Fruit fly (Drosophila melanogaster): ENCODE results near the gene Npc2e.

Gene Npc2e

DNA sequence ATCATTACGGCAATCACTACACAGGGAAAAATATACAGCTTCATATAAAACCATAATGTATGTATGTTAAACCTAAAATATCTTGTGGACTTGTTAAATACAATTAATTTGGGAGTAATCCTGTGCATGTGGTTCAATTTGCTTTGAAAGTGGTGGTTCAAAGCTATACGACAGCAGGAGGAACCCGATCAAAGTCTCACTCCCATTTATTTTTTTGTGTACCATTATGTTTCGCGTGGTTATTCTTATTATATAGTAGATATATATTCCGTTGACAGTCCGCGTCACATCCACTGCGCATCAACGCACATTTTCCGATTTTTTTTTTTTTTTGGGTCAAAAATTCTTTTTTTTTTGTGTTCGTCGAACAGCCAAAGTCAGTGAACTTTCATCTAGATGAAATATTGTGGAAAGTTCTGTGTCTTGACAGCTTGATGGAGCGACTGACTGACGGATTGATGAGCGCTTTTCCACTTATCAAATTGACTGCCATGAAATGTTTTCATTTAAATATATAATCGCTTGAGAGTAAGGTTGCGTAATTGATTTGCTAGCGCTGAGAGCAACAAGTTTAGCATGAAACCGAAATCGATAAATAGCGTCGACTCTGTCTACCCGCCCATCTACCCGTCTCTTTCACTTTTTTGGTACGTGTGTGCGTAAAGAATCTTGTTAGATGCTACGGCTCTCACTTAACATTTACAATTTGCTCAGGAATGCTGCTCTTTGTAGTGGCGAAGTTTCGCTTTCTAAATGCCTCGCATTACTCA lies 20.0 kb upstream of the Npc2e start (continued):
- TF ChIP-seq CG12155 (GFP tag; optimal IDR thresholded peaks at IDR 0.05) (no peak), pita (GFP tag; optimal IDR thresholded peaks at IDR 0.05) (no peak), corto (GFP tag; optimal IDR thresholded peaks at IDR 0.05) (no peak), tap (tag; optimal IDR thresholded peaks at IDR 0.05) (peak; percentile 8), Hr3 (GFP tag; optimal IDR thresholded peaks at IDR 0.05) (no peak), Hand (GFP tag; optimal IDR thresholded peaks at IDR 0.05) (no peak), gem (tag; optimal IDR thresholded peaks at IDR 0.05) (peak; percentile 35), Ravus (GFP tag; IDR thresholded peaks at IDR 0.05) (no peak), ttk (GFP tag; IDR thresholded peaks at IDR 0.05) (no peak), CG6683 (GFP tag; optimal IDR thresholded peaks at IDR 0.05) (no peak), ind (GFP tag; optimal IDR thresholded peaks at IDR 0.05) (no peak), CG18262 (tag; optimal IDR thresholded peaks at IDR 0.05) (peak; percentile 31), Dfd (GFP tag; optimal IDR thresholded peaks at IDR 0.05) (no peak), CG13424 (tag; optimal IDR thresholded peaks at IDR 0.05) (peak; percentile 6), nom (GFP tag; optimal IDR thresholded peaks at IDR 0.05) (no peak), ato (GFP tag; IDR thresholded peaks at IDR 0.05; ENCODE audit: partially characterized antibody) (no peak), Sry-β (GFP tag; optimal IDR thresholded peaks at IDR 0.05) (no peak), Gug (GFP tag; IDR thresholded peaks at IDR 0.05) (no peak), lab (GFP tag; optimal IDR thresholded peaks at IDR 0.05) (peak; percentile 30), CG12744 (GFP tag; optimal IDR thresholded peaks at IDR 0.05) (no peak), cato (GFP tag; optimal IDR thresholded peaks at IDR 0.05; ENCODE audit: borderline replicate concordance) (no peak), CG2712 (tag; optimal IDR thresholded peaks at IDR 0.05) (peak; percentile 22), dpn (GFP tag; optimal IDR thresholded peaks at IDR 0.05) (no peak), phol (tag; optimal IDR thresholded peaks at IDR 0.05) (peak; percentile 24), exex (tag; optimal IDR thresholded peaks at IDR 0.05) (no peak), MTF-1 (GFP tag; optimal IDR thresholded peaks at IDR 0.05; ENCODE audit: borderline replicate concordance) (no peak), CG17829 (tag; optimal IDR thresholded peaks at IDR 0.05) (peak; percentile 18), gce (GFP tag; IDR thresholded peaks at IDR 0.05) (no peak), Sin3A (optimal IDR thresholded peaks at IDR 0.05) (no peak), vfl (GFP tag; optimal IDR thresholded peaks at IDR 0.05) (no peak), slou (GFP tag; optimal IDR thresholded peaks at IDR 0.05) (no peak), otp (GFP tag; IDR thresholded peaks at IDR 0.05) (no peak), YL-1 (GFP tag; optimal IDR thresholded peaks at IDR 0.05) (no peak), prd (optimal IDR thresholded peaks at IDR 0.05) (no peak), prd (GFP tag; IDR thresholded peaks at IDR 0.05) (peak; percentile 25; the same call in 1 of the 3 replicates), BEAF-32 (GFP tag; optimal IDR thresholded peaks at IDR 0.05) (no peak), scrt (GFP tag; optimal IDR thresholded peaks at IDR 0.05) (peak; percentile 53), CG31441 (GFP tag; IDR thresholded peaks at IDR 0.05) (peak; percentile 48), CG17385 (GFP tag; optimal IDR thresholded peaks at IDR 0.05) (peak; percentile 13), CG3163 (GFP tag; optimal IDR thresholded peaks at IDR 0.05) (no peak), Pdp1 (GFP tag; optimal IDR thresholded peaks at IDR 0.05) (peak in 1 of 2 experiments; percentile 87), CG6175 (GFP tag; IDR thresholded peaks at IDR 0.05) (no peak), emc (GFP tag; optimal IDR thresholded peaks at IDR 0.05) (no peak), dati (GFP tag; IDR thresholded peaks at IDR 0.05) (no peak), CG4820 (GFP tag; optimal IDR thresholded peaks at IDR 0.05) (no peak), CG15269 (tag; optimal IDR thresholded peaks at IDR 0.05) (peak; percentile 12), zen2 (GFP tag; IDR thresholded peaks at IDR 0.05; ENCODE audit: partially characterized antibody) (no peak), eve (GFP tag; optimal IDR thresholded peaks at IDR 0.05) (peak in 1 of 2 experiments; percentile 69), CG4360 (GFP tag; IDR thresholded peaks at IDR 0.05) (no peak), Med (GFP tag) (peak; percentile 49)
